Worm (Caenorhabditis elegans): ENCODE data around the gene npr-37.
A peak's percentile ranks its signal among the peaks of the same experiment; 100 is the strongest.

The npr-37 gene

ce11 chrIV:443622-444021 is 37.3 kb downstream of the npr-37 start, which contains the start of gene mrpl-55 (continued):
- TF ChIP-seq sma-3 (GFP tag; optimal IDR thresholded peaks at IDR 0.05), result peak; percentile 94

DNA sequence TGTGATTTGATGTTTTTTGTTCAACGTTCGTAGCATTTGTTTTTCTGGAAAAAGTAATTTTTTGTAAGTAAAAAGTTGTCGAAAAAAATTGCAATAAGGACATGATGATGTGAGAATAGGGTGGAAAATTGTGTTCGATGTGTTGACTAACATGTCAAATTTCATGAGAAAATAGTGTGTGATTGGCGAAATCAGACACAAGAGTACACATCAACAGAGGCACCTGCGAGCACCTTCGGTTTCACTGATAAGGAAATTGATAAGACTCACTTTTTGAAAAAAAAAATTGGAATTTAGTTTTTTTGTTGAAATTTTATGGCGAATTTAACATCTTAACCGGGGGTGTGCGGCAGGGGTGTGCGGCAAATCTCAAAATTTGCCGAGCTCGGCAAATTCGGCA is 40.5 kb downstream of the npr-37 start, which contains the start of gene hum-8:
hum-8 (minus strand) TSS at position 46 of the 400 bp plus-strand sequence.
- no peak for TF ChIP-seq ztf-4 (tag; optimal IDR thresholded peaks at IDR 0.05)
- peak; percentile 91 for TF ChIP-seq fos-1 (tag; optimal IDR thresholded peaks at IDR 0.05)

- TF ChIP-seq ztf-11 (tag; optimal IDR thresholded peaks at IDR 0.05), result no peak
- TF ChIP-seq nhr-129 (tag; optimal IDR thresholded peaks at IDR 0.05), result no peak
- TF ChIP-seq unc-39 (tag; optimal IDR thresholded peaks at IDR 0.05), result no peak
- no peak for TF ChIP-seq ztf-1 (GFP tag; conservative IDR thresholded peaks at IDR 0.05)
Observed at ce11 chrIV:438384-438783, 42.6 kb downstream of the npr-37 start.

DNA sequence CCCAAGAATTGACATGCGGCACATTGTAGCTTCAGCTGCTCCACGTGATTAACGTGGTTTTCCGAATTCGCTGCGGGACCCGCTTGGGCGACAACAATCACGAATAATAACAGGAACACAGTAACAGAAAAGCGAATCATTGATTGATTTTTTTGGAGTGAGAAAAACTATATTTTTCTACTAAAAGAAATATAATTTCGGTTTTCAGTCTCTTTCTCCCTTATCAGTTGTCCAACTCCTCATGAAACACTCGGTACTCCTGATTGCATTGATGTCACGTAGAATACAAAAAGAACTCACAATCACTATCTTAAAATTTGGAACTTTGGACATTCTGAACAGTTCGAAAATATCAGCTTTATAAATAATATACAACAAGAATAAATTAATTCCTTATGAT is 52.1 kb downstream of the npr-37 start, which contains the start of gene Y66H1A.5:
Y66H1A.5 (minus strand) TSS at position 265 of the 400 bp plus-strand sequence.
- no peak for TF ChIP-seq F13H6.1 (tag; optimal IDR thresholded peaks at IDR 0.05)
- TF ChIP-seq mab-5 (tag; optimal IDR thresholded peaks at IDR 0.05), result no peak
- TF ChIP-seq fos-1 (tag; optimal IDR thresholded peaks at IDR 0.05), result peak; percentile 57
- no peak for TF ChIP-seq ztf-4 (tag; optimal IDR thresholded peaks at IDR 0.05)
- TF ChIP-seq nhr-237 (tag; optimal IDR thresholded peaks at IDR 0.05), result no peak

DNA sequence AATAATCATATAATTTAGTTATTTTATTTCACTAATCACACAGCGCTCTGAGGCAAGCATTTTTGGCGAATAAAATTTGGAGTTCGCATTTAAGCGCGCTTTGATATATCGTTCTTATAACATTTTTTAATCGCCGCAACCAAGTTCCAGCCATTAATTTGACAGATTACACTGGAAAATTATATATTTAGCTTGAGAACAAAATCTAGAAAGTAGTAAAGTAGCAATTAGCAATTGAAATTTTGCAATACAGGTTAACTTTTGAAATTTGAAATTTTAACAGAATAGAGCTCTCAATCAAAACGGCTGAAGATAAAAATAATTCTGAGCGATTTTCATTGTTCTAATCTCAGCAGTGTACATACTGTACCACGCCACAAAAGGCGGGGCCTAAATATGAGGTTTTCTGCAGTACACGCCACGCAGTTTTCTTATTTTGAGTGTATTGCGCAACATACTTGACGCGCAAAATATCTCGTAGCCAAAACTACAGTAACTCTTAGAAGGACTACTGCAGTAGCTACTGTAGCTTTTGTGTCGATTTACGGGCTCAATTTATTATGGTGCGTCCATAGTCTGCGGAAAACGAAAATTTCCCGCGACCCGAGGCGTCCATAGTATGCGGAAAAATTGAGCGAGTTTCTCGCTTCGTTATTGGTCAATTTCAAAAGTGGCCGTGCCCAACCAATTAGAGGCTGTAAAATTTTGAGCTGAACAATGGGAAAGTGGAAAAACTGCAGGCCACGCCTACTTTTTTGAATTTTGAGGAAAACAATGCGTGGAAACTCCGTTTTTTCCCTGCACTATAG is 53.7 kb downstream of the npr-37 start:
- TF ChIP-seq egl-27 (tag; optimal IDR thresholded peaks at IDR 0.05) (no peak), sma-3 (GFP tag; optimal IDR thresholded peaks at IDR 0.05) (no peak), nhr-77 (tag; optimal IDR thresholded peaks at IDR 0.05) (no peak), zag-1 (tag; optimal IDR thresholded peaks at IDR 0.05) (no peak), unc-55 (GFP tag; optimal IDR thresholded peaks at IDR 0.05) (no peak)

DNA sequence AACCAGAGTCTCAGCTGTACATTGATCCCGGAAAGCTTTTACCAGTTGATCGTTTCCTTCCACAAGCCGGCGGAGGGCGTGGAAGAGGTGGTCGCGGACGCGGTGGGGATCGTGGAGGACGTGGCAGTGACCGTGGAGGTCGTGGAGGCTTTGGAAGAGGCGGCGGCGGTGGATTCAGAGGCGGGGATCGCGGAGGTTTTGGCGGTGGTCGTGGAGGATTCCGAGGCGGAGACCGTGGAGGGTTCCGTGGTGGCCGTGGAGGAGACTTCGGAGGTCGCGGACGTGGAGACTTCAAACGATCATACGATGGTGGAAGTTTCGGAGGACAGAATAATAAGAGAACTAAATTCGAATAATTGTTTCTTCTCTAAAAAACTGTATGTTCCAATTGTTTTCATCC is 54.4 kb downstream of the npr-37 start:
- TF ChIP-seq nhr-23 (tag; optimal IDR thresholded peaks at IDR 0.05) (no peak), ZK546.5 (tag; optimal IDR thresholded peaks at IDR 0.05) (no peak), mbf-1 (tag; optimal IDR thresholded peaks at IDR 0.05) (no peak), snpc-4 (tag; optimal IDR thresholded peaks at IDR 0.05) (no peak), ceh-82 (tag; optimal IDR thresholded peaks at IDR 0.05) (no peak), nhr-12 (tag; optimal IDR thresholded peaks at IDR 0.05) (no peak), crh-2 (tag; optimal IDR thresholded peaks at IDR 0.05) (no peak), sma-9 (GFP tag; optimal IDR thresholded peaks at IDR 0.05) (no peak), sma-9 (tag; optimal IDR thresholded peaks at IDR 0.05) (no peak), nhr-129 (tag; optimal IDR thresholded peaks at IDR 0.05) (no peak), gmeb-1 (tag; optimal IDR thresholded peaks at IDR 0.05) (no peak), F13H6.1 (tag; optimal IDR thresholded peaks at IDR 0.05) (no peak), aly-2 (tag; optimal IDR thresholded peaks at IDR 0.05) (no peak), Y55F3AM.14 (GFP tag; optimal IDR thresholded peaks at IDR 0.05) (no peak), C34F6.9 (tag; optimal IDR thresholded peaks at IDR 0.05) (no peak), sem-4 (tag; optimal IDR thresholded peaks at IDR 0.05) (no peak), unc-55 (GFP tag; optimal IDR thresholded peaks at IDR 0.05) (no peak)

ce11 chrIV:425995-426394 is 55.0 kb downstream of the npr-37 start, which contains the start of gene garr-1:
Gene garr-1, plus strand, starts transcription at chrIV:426168.
- no peak for TF ChIP-seq nhr-12 (tag; optimal IDR thresholded peaks at IDR 0.05)
- no peak for TF ChIP-seq dmd-4 (tag; optimal IDR thresholded peaks at IDR 0.05)
- no peak for TF ChIP-seq sma-9 (GFP tag; optimal IDR thresholded peaks at IDR 0.05)
- no peak for TF ChIP-seq sma-9 (tag; optimal IDR thresholded peaks at IDR 0.05)
- TF ChIP-seq ceh-82 (tag; optimal IDR thresholded peaks at IDR 0.05), result no peak
- TF ChIP-seq snpc-4 (tag; optimal IDR thresholded peaks at IDR 0.05), result no peak
- TF ChIP-seq unc-55 (GFP tag; optimal IDR thresholded peaks at IDR 0.05), result no peak
- TF ChIP-seq nhr-129 (tag; optimal IDR thresholded peaks at IDR 0.05), result no peak
- no peak for TF ChIP-seq nhr-23 (tag; optimal IDR thresholded peaks at IDR 0.05)
- no peak for TF ChIP-seq zag-1 (tag; optimal IDR thresholded peaks at IDR 0.05)
- no peak for TF ChIP-seq sma-3 (GFP tag; optimal IDR thresholded peaks at IDR 0.05)
- TF ChIP-seq Y55F3AM.14 (GFP tag; optimal IDR thresholded peaks at IDR 0.05), result no peak
- TF ChIP-seq nhr-11 (tag; optimal IDR thresholded peaks at IDR 0.05), result no peak
